Worm (Caenorhabditis elegans) whole organism, L3 larva: ENCODE measurements around the gene K02E2.7.

Experiments used
- ZK546.5 ChIP-seq: sonication (generic microtip); optimal IDR thresholded peaks from 2 replicates; lab custom pipeline; 2017; ENCODE audit warnings: missing biosample characterization, missing genetic modification characterization
- mdl-1 ChIP-seq: fragments of 150-350 bp; optimal IDR thresholded peaks from 2 replicates; lab custom pipeline; 2014; ENCODE audit warnings: missing biosample characterization, missing genetic modification characterization
- nhr-43 ChIP-seq: sonication (generic microtip); optimal IDR thresholded peaks from 2 replicates; lab custom pipeline; 2016; ENCODE audit warnings: mild to moderate bottlenecking, missing genetic modification characterization, missing compliant biosample characterization; ENCODE audit not compliant: poor library complexity, severe bottlenecking

DNA sequence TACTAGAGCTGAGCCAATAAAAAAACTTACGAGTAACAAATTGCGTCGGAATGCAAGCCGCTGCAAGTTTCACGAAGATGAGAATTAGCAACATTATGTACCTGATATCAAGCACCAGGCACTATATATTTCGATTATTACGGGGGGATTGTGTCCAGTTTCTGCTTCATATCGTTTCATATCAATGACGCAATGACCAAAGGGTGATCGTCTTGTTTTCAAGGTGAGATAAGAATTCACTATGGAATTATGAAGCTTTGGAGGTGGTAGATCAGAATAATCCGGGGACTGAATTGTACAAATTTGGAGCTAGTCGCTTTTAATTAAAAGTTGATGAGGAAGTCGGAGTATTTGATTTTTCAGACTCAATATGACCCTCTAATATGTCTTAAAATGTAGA is 20.0 kb downstream of the K02E2.7 start, which contains the start of gene K02E2.8:
- TF ChIP-seq nhr-43 (tag; lab: Kevin White, UChicago) = no peak
- no peak for TF ChIP-seq ZK546.5 (tag; lab: Kevin White, UChicago)
- TF ChIP-seq mdl-1 (tag; lab: Kevin White, UChicago) = no peak
